Fruit fly (Drosophila melanogaster) whole organism, embryonic: Measurements from ENCODE around the gene Tsp68C.

ENCODE experiments used
- CG11085 ChIP-seq: fragments of 200-800 bp; sonication (Bioruptor generic); IDR thresholded peaks from 2 replicates; pipeline ENCODE4 v1.3.6; 2022; ENCODE audit warnings: missing biosample characterization, missing genetic modification characterization
- CG11560 ChIP-seq: fragments of 200-800 bp; sonication (Bioruptor generic); IDR thresholded peaks from 3 replicates; pipeline ENCODE4 v1.3.6; 2022; ENCODE audit warnings: missing biosample characterization, missing genetic modification characterization
- CG12155 ChIP-seq: fragments of 200-800 bp; sonication (Bioruptor generic); optimal IDR thresholded peaks from 3 replicates; lab custom pipeline; 2016; ENCODE audit warnings: missing biosample characterization, missing genetic modification characterization
- CG12299 ChIP-seq: fragments of 200-800 bp; sonication (Bioruptor generic); optimal IDR thresholded peaks from 2 replicates; lab custom pipeline; 2018; ENCODE audit warnings: missing biosample characterization, mild to moderate bottlenecking, missing genetic modification characterization
- CG12769 ChIP-seq: fragments of 200-800 bp; sonication (Bioruptor generic); optimal IDR thresholded peaks from 2 replicates; lab custom pipeline; 2019; ENCODE audit warnings: missing biosample characterization, mild to moderate bottlenecking, missing genetic modification characterization, moderate library complexity
- CG15514 ChIP-seq: fragments of 200-800 bp; sonication (Bioruptor generic); optimal IDR thresholded peaks from 3 replicates; lab custom pipeline; 2017; ENCODE audit warnings: missing biosample characterization, missing genetic modification characterization, mild to moderate bottlenecking, moderate library complexity, missing genetic modification reagents
- CG15696 ChIP-seq: fragments of 200-800 bp; sonication (Bioruptor generic); optimal IDR thresholded peaks from 2 replicates; lab custom pipeline; 2019; ENCODE audit warnings: missing biosample characterization, mild to moderate bottlenecking, missing genetic modification characterization, moderate library complexity
- CG16813 ChIP-seq: fragments of 200-800 bp; sonication (Bioruptor generic); IDR thresholded peaks from 3 replicates; pipeline ENCODE4 v1.3.6; 2022; ENCODE audit warnings: missing biosample characterization, missing genetic modification characterization; ENCODE audit not compliant: partially characterized antibody
- CG17361 ChIP-seq: fragments of 200-800 bp; sonication (Bioruptor generic); IDR thresholded peaks from 3 replicates; pipeline ENCODE4 v1.3.6; 2022; ENCODE audit warnings: missing biosample characterization, missing genetic modification characterization
- CG17912 ChIP-seq: fragments of 200-800 bp; sonication (Bioruptor generic); optimal IDR thresholded peaks from 2 replicates; lab custom pipeline; 2018; ENCODE audit warnings: missing biosample characterization, mild to moderate bottlenecking, missing genetic modification characterization
- CG18262 ChIP-seq: fragments of 200-800 bp; optimal IDR thresholded peaks from 3 replicates; lab custom pipeline; 2019; ENCODE audit warnings: missing biosample characterization, mild to moderate bottlenecking, missing genetic modification characterization, moderate library complexity
- CG30431 ChIP-seq: fragments of 200-800 bp; sonication (Bioruptor generic); optimal IDR thresholded peaks from 2 replicates; lab custom pipeline; 2017; ENCODE audit warnings: missing biosample characterization, missing genetic modification characterization
- CG3065 ChIP-seq: fragments of 200-800 bp; sonication (Bioruptor generic); optimal IDR thresholded peaks from 2 replicates; lab custom pipeline; 2016; ENCODE audit warnings: missing biosample characterization, missing genetic modification characterization
- CG34376 ChIP-seq: fragments of 200-800 bp; sonication (Bioruptor generic); optimal IDR thresholded peaks from 2 replicates; lab custom pipeline; 2018; ENCODE audit warnings: missing biosample characterization, mild to moderate bottlenecking, missing genetic modification characterization
- CG34422 ChIP-seq: fragments of 200-800 bp; sonication (Bioruptor generic); IDR thresholded peaks from 3 replicates; pipeline ENCODE4 v1.3.6; 2022; ENCODE audit warnings: missing biosample characterization, missing genetic modification characterization
- CG4360 ChIP-seq: fragments of 200-800 bp; sonication (Bioruptor generic); IDR thresholded peaks from 2 replicates; pipeline ENCODE4 v1.3.6; 2022; ENCODE audit warnings: missing biosample characterization, missing genetic modification characterization
- CG9817 ChIP-seq: fragments of 200-800 bp; sonication (Bioruptor generic); optimal IDR thresholded peaks from 2 replicates; lab custom pipeline; 2018; ENCODE audit warnings: missing biosample characterization, mild to moderate bottlenecking, missing genetic modification characterization, moderate library complexity
- HmgD ChIP-seq: fragments of 200-800 bp; sonication (Bioruptor generic); optimal IDR thresholded peaks from 3 replicates; lab custom pipeline; 2016; ENCODE audit warnings: missing biosample characterization, missing genetic modification characterization
- Hr78 ChIP-seq, 2 experiments: fragments of 200-800 bp in 1 of 2; fragments of >200 bp in 1 of 2; sonication (Bioruptor generic) in 1 of 2; optimal IDR thresholded peaks; 2 replicates each; lab custom pipeline; 2017 to 2019; ENCODE audit warnings: missing biosample characterization in 2 of 2, missing genetic modification characterization in 2 of 2, mild to moderate bottlenecking in 1 of 2, moderate library complexity in 1 of 2
- MTF-1 ChIP-seq: fragments of 200-800 bp; sonication (Bioruptor generic); optimal IDR thresholded peaks from 2 replicates; lab custom pipeline; 2018; ENCODE audit warnings: missing biosample characterization, mild to moderate bottlenecking, missing genetic modification characterization, borderline replicate concordance
- Meics ChIP-seq: fragments of 200-800 bp; sonication (Bioruptor generic); optimal IDR thresholded peaks from 2 replicates; lab custom pipeline; 2017; ENCODE audit warnings: missing biosample characterization, mild to moderate bottlenecking, missing genetic modification characterization
- abd-A ChIP-seq: fragments of 200-800 bp; sonication (Bioruptor generic); optimal IDR thresholded peaks from 3 replicates; lab custom pipeline; 2019; ENCODE audit warnings: missing biosample characterization, mild to moderate bottlenecking, missing genetic modification characterization, moderate library complexity
- al ChIP-seq: fragments of 200-800 bp; sonication (Bioruptor generic); IDR thresholded peaks from 2 replicates; pipeline ENCODE4 v1.3.6; 2022; ENCODE audit warnings: missing biosample characterization, missing genetic modification characterization
- ara ChIP-seq: fragments of 200-800 bp; sonication (Bioruptor generic); IDR thresholded peaks from 2 replicates; pipeline ENCODE4 v1.3.6; 2022; ENCODE audit warnings: missing biosample characterization, missing genetic modification characterization
- br ChIP-seq: fragments of >200 bp; optimal IDR thresholded peaks from 2 replicates; lab custom pipeline; 2017
- chif ChIP-seq, 2 experiments: fragments of 200-800 bp; sonication (Bioruptor generic); optimal IDR thresholded peaks; 3 replicates each; lab custom pipeline; 2016; ENCODE audit warnings: missing biosample characterization in 2 of 2, missing genetic modification characterization in 2 of 2
- chm ChIP-seq: fragments of 200-800 bp; sonication (Bioruptor generic); IDR thresholded peaks from 2 replicates; pipeline ENCODE4 v1.3.6; 2022; ENCODE audit warnings: missing biosample characterization, missing genetic modification characterization
- danr ChIP-seq: fragments of 200-800 bp; sonication (Bioruptor generic); IDR thresholded peaks from 2 replicates; pipeline ENCODE4 v1.3.6; 2022; ENCODE audit warnings: missing biosample characterization, missing genetic modification characterization
- dimm ChIP-seq: fragments of 200-800 bp; sonication (Bioruptor generic); IDR thresholded peaks from 2 replicates; pipeline ENCODE4 v1.3.6; 2022; ENCODE audit warnings: missing biosample characterization, missing genetic modification characterization
- disco-r ChIP-seq: fragments of 200-800 bp; sonication (Bioruptor generic); optimal IDR thresholded peaks from 2 replicates; lab custom pipeline; 2016; ENCODE audit warnings: missing biosample characterization, missing genetic modification characterization
- fd64A ChIP-seq: fragments of 200-800 bp; sonication (Bioruptor generic); optimal IDR thresholded peaks from 3 replicates; lab custom pipeline; 2018; ENCODE audit warnings: missing biosample characterization, mild to moderate bottlenecking, missing genetic modification characterization
- gfzf ChIP-seq: fragments of 200-800 bp; sonication (Bioruptor generic); optimal IDR thresholded peaks from 2 replicates; lab custom pipeline; 2016; ENCODE audit warnings: missing biosample characterization, mild to moderate bottlenecking, missing genetic modification characterization, moderate library complexity
- h ChIP-seq: fragments of >200 bp; optimal IDR thresholded peaks from 2 replicates; lab custom pipeline; 2017
- insv ChIP-seq, 2 experiments: fragments of 200-800 bp; sonication (Bioruptor generic); optimal IDR thresholded peaks; 3 replicates each; lab custom pipeline; 2016 to 2018; ENCODE audit warnings: missing biosample characterization in 2 of 2, missing genetic modification characterization in 2 of 2
- klu ChIP-seq: fragments of 200-800 bp; sonication (Bioruptor generic); IDR thresholded peaks from 2 replicates; pipeline ENCODE4 v1.3.6; 2022; ENCODE audit warnings: missing biosample characterization, missing genetic modification characterization
- maf-S ChIP-seq: fragments of 200-800 bp; sonication (Bioruptor generic); optimal IDR thresholded peaks from 2 replicates; lab custom pipeline; 2016; ENCODE audit warnings: missing biosample characterization, missing genetic modification characterization
- onecut ChIP-seq: fragments of 200-800 bp; sonication (Bioruptor generic); IDR thresholded peaks from 2 replicates; pipeline ENCODE4 v1.3.6; 2022; ENCODE audit warnings: missing biosample characterization, missing genetic modification characterization
- pan ChIP-seq, 4 experiments: fragments of >200 bp in 3 of 4; fragments of 200-800 bp in 1 of 4; sonication (Bioruptor generic) in 1 of 4; optimal IDR thresholded peaks in 3 of 4; IDR thresholded peaks in 1 of 4; 2 replicates each; pipeline versions ENCODE4 v1.3.6 to Lab custom; 2017 to 2022; ENCODE audit warnings: missing biosample characterization in 2 of 4, missing genetic modification characterization in 2 of 4, mixed read lengths in 1 of 4
- phol ChIP-seq: fragments of 200-800 bp; sonication (Bioruptor generic); optimal IDR thresholded peaks from 3 replicates; lab custom pipeline; 2018; ENCODE audit warnings: missing biosample characterization, mild to moderate bottlenecking, missing genetic modification characterization, moderate library complexity
- pita ChIP-seq: fragments of 200-800 bp; sonication (Bioruptor generic); optimal IDR thresholded peaks from 2 replicates; lab custom pipeline; 2017; ENCODE audit warnings: missing biosample characterization, mild to moderate bottlenecking, missing genetic modification characterization
- psq ChIP-seq: fragments of 200-800 bp; sonication (Bioruptor generic); optimal IDR thresholded peaks from 2 replicates; lab custom pipeline; 2017; ENCODE audit warnings: missing biosample characterization, missing genetic modification characterization
- repo ChIP-seq: fragments of 200-800 bp; sonication (Bioruptor generic); optimal IDR thresholded peaks from 2 replicates; lab custom pipeline; 2016; ENCODE audit warnings: missing biosample characterization, missing genetic modification characterization
- seq ChIP-seq: fragments of 200-800 bp; sonication (Bioruptor generic); IDR thresholded peaks from 2 replicates; pipeline ENCODE4 v1.3.6; 2022; ENCODE audit warnings: missing biosample characterization, missing genetic modification characterization
- slbo ChIP-seq: fragments of 200-800 bp; sonication (Bioruptor generic); IDR thresholded peaks from 2 replicates; pipeline ENCODE4 v1.3.6; 2022; ENCODE audit warnings: missing biosample characterization, missing genetic modification characterization
- sr ChIP-seq: fragments of 200-800 bp; sonication (Bioruptor generic); IDR thresholded peaks from 3 replicates; pipeline ENCODE4 v1.3.6; 2022; ENCODE audit warnings: missing biosample characterization, missing genetic modification characterization
- trh ChIP-seq: fragments of 200-800 bp; sonication (Bioruptor generic); optimal IDR thresholded peaks from 2 replicates; lab custom pipeline; 2016; ENCODE audit warnings: missing biosample characterization, missing genetic modification characterization
- tx ChIP-seq: fragments of 200-800 bp; sonication (Bioruptor generic); optimal IDR thresholded peaks from 2 replicates; lab custom pipeline; 2016; ENCODE audit warnings: missing biosample characterization, missing genetic modification characterization
- unc-4 ChIP-seq: fragments of 200-800 bp; sonication (Bioruptor generic); IDR thresholded peaks from 2 replicates; pipeline ENCODE4 v1.3.6; 2022; ENCODE audit warnings: missing biosample characterization, missing genetic modification characterization; ENCODE audit not compliant: partially characterized antibody
- wor ChIP-seq: fragments of 200-800 bp; sonication (Bioruptor generic); IDR thresholded peaks from 2 replicates; pipeline ENCODE4 v1.3.6; 2022; ENCODE audit warnings: missing biosample characterization, missing genetic modification characterization
- zen ChIP-seq: fragments of 200-800 bp; sonication (Bioruptor generic); optimal IDR thresholded peaks from 3 replicates; lab custom pipeline; 2018; ENCODE audit warnings: missing biosample characterization, mild to moderate bottlenecking, missing genetic modification characterization, moderate library complexity
- zf30C ChIP-seq: fragments of 200-800 bp; sonication (Bioruptor generic); optimal IDR thresholded peaks from 3 replicates; lab custom pipeline; 2018; ENCODE audit warnings: missing biosample characterization, mild to moderate bottlenecking, missing genetic modification characterization

The Tsp68C gene

DNA sequence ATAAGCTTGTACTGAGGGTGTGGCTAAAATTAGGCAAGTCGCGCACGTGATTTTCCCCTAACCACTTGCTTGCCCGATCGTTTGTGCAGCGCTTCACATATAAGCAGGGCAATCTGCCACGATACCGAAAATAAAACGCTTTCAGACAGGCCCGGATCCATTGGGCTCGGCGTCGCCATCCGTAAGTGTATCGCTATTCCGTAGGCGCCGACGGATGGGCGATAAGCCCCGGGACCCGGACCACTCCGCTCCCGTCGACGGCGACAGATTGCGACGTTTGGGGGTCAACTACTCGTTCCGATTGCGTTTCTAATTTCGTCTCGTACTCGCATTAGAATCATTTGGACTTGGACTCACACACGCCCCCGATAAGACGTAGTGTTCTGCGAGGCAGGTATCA is 18.9 kb downstream of the Tsp68C start (continued):
- TF ChIP-seq CG12155 (GFP tag; lab: Kevin White, UChicago): peak; percentile 87
- no peak for TF ChIP-seq zen (tag; lab: Kevin White, UChicago)
- no peak for TF ChIP-seq CG15514
- peak; percentile 66 for TF ChIP-seq onecut (GFP tag; lab: Robert Waterston, UW)
- TF ChIP-seq trh (GFP tag; lab: Kevin White, UChicago): peak; percentile 47
- no peak for TF ChIP-seq insv (GFP tag; optimal IDR thresholded peaks at IDR 0.05; lab: Kevin White, UChicago)
- peak; percentile 83 for TF ChIP-seq danr
- TF ChIP-seq CG4360 (GFP tag; lab: Robert Waterston, UW): peak; percentile 65
- peak; percentile 87; the same call in 2 of the 3 replicates for TF ChIP-seq CG11560
- peak; percentile 68 for TF ChIP-seq Meics (GFP tag; lab: Kevin White, UChicago)
- peak; percentile 87 for TF ChIP-seq sr (GFP tag; lab: Robert Waterston, UW)
- no peak for TF ChIP-seq h
- no peak for TF ChIP-seq pan (optimal IDR thresholded peaks at IDR 0.05; lab: Kevin White, UChicago)
- TF ChIP-seq pan (GFP tag; optimal IDR thresholded peaks at IDR 0.05 in 1 of 2, IDR thresholded peaks at IDR 0.05 in 1 of 2): peak in 1 of 2 experiments; percentile 80
- peak; percentile 75 for TF ChIP-seq disco-r (GFP tag; lab: Kevin White, UChicago)
- peak; percentile 67 for TF ChIP-seq phol (tag; lab: Kevin White, UChicago)
- no peak for TF ChIP-seq CG18262 (tag; lab: Kevin White, UChicago)
- TF ChIP-seq abd-A (tag; lab: Kevin White, UChicago): no peak
- peak; percentile 83 for TF ChIP-seq maf-S
- 0 out of 2 replicates have a peak, but pooled peaks have one; percentile 31 for TF ChIP-seq ara (GFP tag; lab: Robert Waterston, UW)
- no peak for TF ChIP-seq zf30C (GFP tag; lab: Kevin White, UChicago)
- peak; percentile 37 for TF ChIP-seq CG15696 (tag; lab: Kevin White, UChicago)
- peak; percentile 57; the same call in 1 of the 2 replicates for TF ChIP-seq al (GFP tag; lab: Robert Waterston, UW)
- peak; percentile 75 for TF ChIP-seq CG17912 (GFP tag; lab: Kevin White, UChicago)
- TF ChIP-seq dimm (GFP tag; lab: Robert Waterston, UW): peak; percentile 89
- TF ChIP-seq gfzf (GFP tag; lab: Kevin White, UChicago): no peak
- TF ChIP-seq CG34376: peak; percentile 59
- peak; percentile 61 for TF ChIP-seq wor (GFP tag; lab: Robert Waterston, UW)
- TF ChIP-seq slbo: peak; percentile 99
- TF ChIP-seq CG3065 (GFP tag; lab: Kevin White, UChicago): peak; percentile 56
- TF ChIP-seq br (lab: Kevin White, UChicago): no peak
- TF ChIP-seq Hr78 (GFP tag; optimal IDR thresholded peaks at IDR 0.05; lab: Kevin White, UChicago): peak in 1 of 2 experiments; percentile 75
- TF ChIP-seq chif (GFP tag; optimal IDR thresholded peaks at IDR 0.05; lab: Kevin White, UChicago): peak; percentile 83 to 86
- TF ChIP-seq HmgD (GFP tag; lab: Kevin White, UChicago): no peak
- TF ChIP-seq pita (GFP tag; lab: Kevin White, UChicago): no peak
- peak; percentile 89 for TF ChIP-seq seq (GFP tag; lab: Robert Waterston, UW)
- peak; percentile 11 for TF ChIP-seq fd64A (GFP tag; lab: Kevin White, UChicago)
- TF ChIP-seq psq (GFP tag; lab: Kevin White, UChicago): peak; percentile 58
- TF ChIP-seq klu (GFP tag; lab: Robert Waterston, UW): peak; percentile 68
- no peak; the same call in 2 of the 3 replicates for TF ChIP-seq CG17361 (GFP tag; lab: Robert Waterston, UW)
- no peak for TF ChIP-seq CG34422
- peak; percentile 98 for TF ChIP-seq CG12769 (tag; lab: Kevin White, UChicago)
- peak; percentile 71 for TF ChIP-seq CG16813 (GFP tag; lab: Robert Waterston, UW)
- peak; percentile 58 for TF ChIP-seq CG12299 (tag; lab: Kevin White, UChicago)
- no peak for TF ChIP-seq unc-4 (GFP tag; lab: Robert Waterston, UW)
- peak; percentile 87 for TF ChIP-seq CG11085
- peak; percentile 89 for TF ChIP-seq tx (GFP tag; lab: Kevin White, UChicago)
- TF ChIP-seq repo (GFP tag; lab: Kevin White, UChicago): no peak
- peak; percentile 94 for TF ChIP-seq chm (GFP tag; lab: Robert Waterston, UW)
- peak; percentile 92 for TF ChIP-seq CG9817 (tag; lab: Kevin White, UChicago)
- no peak for TF ChIP-seq MTF-1 (GFP tag; lab: Kevin White, UChicago)
- TF ChIP-seq CG30431 (GFP tag; lab: Kevin White, UChicago): peak; percentile 80
